Fruit fly (Drosophila melanogaster): ENCODE results near the gene CG8620.

CG8620 gene

DNA sequence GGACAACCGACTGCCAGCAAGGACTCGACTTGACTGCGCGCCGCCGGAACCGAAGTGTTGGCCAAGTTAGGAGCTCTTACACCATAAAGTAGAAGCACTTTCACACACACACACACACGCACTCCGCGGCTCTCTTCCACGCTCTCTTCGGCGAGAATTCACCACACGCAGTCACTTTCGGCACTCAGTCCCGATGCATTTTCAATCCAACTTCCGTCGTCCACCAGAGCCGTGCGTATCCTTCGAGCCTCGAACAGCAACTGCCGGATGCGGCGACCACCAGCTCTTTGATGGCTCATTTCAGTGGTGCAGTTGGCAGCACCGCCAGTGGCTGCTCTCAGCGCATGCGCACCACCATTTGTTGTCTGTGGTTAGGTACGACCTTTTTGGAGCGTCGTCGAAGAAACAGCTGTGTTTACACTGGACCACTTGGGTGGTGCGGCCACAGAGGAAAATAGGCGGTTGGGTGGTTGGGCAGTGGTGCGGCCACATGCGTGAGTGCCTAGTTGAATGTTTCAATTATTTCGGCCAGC, 31.8 kb downstream of the CG8620 start, which contains the start of gene Dscam2:
TSS of gene Dscam2 (minus strand) at position 264 of the 533 bp plus-strand sequence.
- no peak for TF ChIP-seq esn (GFP tag; optimal IDR thresholded peaks at IDR 0.05)
- TF ChIP-seq eg (GFP tag; IDR thresholded peaks at IDR 0.05): 0 out of 3 replicates have a peak, but pooled peaks have one; percentile 9
- TF ChIP-seq vri (GFP tag; optimal IDR thresholded peaks at IDR 0.05): no peak
- TF ChIP-seq svp (GFP tag): peak; percentile 34

- TF ChIP-seq net (GFP tag; optimal IDR thresholded peaks at IDR 0.05): no peak
- TF ChIP-seq eg (GFP tag; IDR thresholded peaks at IDR 0.05): peak; percentile 63; the same call in 2 of the 3 replicates
Measured at dm6 chr3L:7190497-7190896, 32.6 kb downstream of the CG8620 start.

- TF ChIP-seq CG1621 (tag; optimal IDR thresholded peaks at IDR 0.05): no peak
- no peak for TF ChIP-seq dac (GFP tag; optimal IDR thresholded peaks at IDR 0.05)
- TF ChIP-seq CG10669 (GFP tag; optimal IDR thresholded peaks at IDR 0.05): no peak
- peak; percentile 5 for TF ChIP-seq Eip78C (GFP tag)
- TF ChIP-seq ss (GFP tag; optimal IDR thresholded peaks at IDR 0.05): no peak
- TF ChIP-seq Ets96B (tag; optimal IDR thresholded peaks at IDR 0.05): peak; percentile 10
- TF ChIP-seq eg (GFP tag; IDR thresholded peaks at IDR 0.05): 0 out of 3 replicates have a peak, but pooled peaks have one; percentile 43
- no peak for TF ChIP-seq topi (GFP tag; optimal IDR thresholded peaks at IDR 0.05)
- peak; percentile 3 for TF ChIP-seq CG3032 (tag; optimal IDR thresholded peaks at IDR 0.05)
- TF ChIP-seq CG32006 (GFP tag; optimal IDR thresholded peaks at IDR 0.05): peak; percentile 9
- peak; percentile 62 for TF ChIP-seq svp (GFP tag)
Measured at dm6 chr3L:7191218-7191617, 33.3 kb downstream of the CG8620 start.

All from whole organism, prepupa.